Fruit fly (Drosophila melanogaster): ENCODE data around the gene CG31300.

The CG31300 gene

DNA sequence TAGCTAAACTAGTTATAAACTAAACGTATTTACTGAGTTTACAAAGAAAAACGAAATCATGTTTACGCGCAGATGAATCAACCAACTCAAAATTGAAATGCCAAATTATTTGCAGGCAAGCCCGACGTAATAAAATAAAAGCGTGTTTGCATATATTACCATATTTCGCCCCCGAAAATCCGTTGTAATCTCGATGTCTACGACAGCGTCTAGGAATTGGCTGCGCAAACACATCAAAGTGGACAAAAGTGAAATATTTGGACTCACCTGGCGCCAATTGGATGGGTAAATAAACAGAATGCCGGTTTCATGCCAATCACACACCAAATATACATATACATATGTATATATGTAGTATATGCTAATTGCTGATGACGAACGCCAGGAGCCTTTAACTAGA is 47.3 kb upstream of the CG31300 start (continued):
- TF ChIP-seq dimm (GFP tag; IDR thresholded peaks at IDR 0.05) (no peak), Bgb (GFP tag; IDR thresholded peaks at IDR 0.05; ENCODE audit: partially characterized antibody) (no peak), Antp (GFP tag; optimal IDR thresholded peaks at IDR 0.05) (no peak), CG2678 (tag; optimal IDR thresholded peaks at IDR 0.05) (no peak), peb (GFP tag; IDR thresholded peaks at IDR 0.05) (no peak), CG3163 (GFP tag; optimal IDR thresholded peaks at IDR 0.05) (no peak), CG1529 (GFP tag; optimal IDR thresholded peaks at IDR 0.05) (no peak), Opbp (GFP tag; IDR thresholded peaks at IDR 0.05; ENCODE audit: partially characterized antibody) (no peak), CG8281 (tag; optimal IDR thresholded peaks at IDR 0.05) (no peak), BEAF-32 (GFP tag; optimal IDR thresholded peaks at IDR 0.05) (no peak), sens-2 (GFP tag; IDR thresholded peaks at IDR 0.05) (no peak), seq (GFP tag; IDR thresholded peaks at IDR 0.05) (no peak), Mes4 (GFP tag; optimal IDR thresholded peaks at IDR 0.05) (no peak), hkb (optimal IDR thresholded peaks at IDR 0.05) (no peak), hkb (GFP tag; IDR thresholded peaks at IDR 0.05) (no peak), yki (optimal IDR thresholded peaks at IDR 0.05) (no peak), TFAM (GFP tag; optimal IDR thresholded peaks at IDR 0.05) (no peak)

DNA sequence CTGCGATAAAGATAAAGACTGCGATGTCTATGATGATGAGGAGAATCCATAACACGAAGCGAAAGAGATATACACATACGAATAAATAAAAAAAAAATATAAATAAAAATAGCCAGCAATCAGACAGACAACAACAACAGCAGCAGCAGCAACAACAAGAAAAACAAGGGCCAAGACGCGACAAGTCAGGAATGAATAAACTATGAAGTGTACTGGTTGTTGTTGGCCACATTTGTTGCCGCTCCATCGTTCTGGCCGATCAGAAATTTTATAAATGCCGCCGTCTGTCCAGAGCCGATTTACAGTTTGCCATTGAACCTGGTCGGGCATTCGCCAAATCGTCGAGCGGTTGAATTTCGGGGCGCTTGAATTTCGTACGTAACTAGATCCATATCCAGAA is 46.1 kb upstream of the CG31300 start, which contains the start of gene Jhbp7:
Gene Jhbp7, plus strand, starts transcription at position 301 of the 400 bp plus-strand sequence.
- TF ChIP-seq esg (GFP tag; conservative IDR thresholded peaks at IDR 0.05) (no peak), CG11723 (GFP tag; optimal IDR thresholded peaks at IDR 0.05) (no peak), tin (GFP tag; optimal IDR thresholded peaks at IDR 0.05) (no peak), nom (GFP tag; optimal IDR thresholded peaks at IDR 0.05) (peak; percentile 34), CG4360 (GFP tag; IDR thresholded peaks at IDR 0.05) (peak; percentile 64), gro (GFP tag; optimal IDR thresholded peaks at IDR 0.05) (no peak)

DNA sequence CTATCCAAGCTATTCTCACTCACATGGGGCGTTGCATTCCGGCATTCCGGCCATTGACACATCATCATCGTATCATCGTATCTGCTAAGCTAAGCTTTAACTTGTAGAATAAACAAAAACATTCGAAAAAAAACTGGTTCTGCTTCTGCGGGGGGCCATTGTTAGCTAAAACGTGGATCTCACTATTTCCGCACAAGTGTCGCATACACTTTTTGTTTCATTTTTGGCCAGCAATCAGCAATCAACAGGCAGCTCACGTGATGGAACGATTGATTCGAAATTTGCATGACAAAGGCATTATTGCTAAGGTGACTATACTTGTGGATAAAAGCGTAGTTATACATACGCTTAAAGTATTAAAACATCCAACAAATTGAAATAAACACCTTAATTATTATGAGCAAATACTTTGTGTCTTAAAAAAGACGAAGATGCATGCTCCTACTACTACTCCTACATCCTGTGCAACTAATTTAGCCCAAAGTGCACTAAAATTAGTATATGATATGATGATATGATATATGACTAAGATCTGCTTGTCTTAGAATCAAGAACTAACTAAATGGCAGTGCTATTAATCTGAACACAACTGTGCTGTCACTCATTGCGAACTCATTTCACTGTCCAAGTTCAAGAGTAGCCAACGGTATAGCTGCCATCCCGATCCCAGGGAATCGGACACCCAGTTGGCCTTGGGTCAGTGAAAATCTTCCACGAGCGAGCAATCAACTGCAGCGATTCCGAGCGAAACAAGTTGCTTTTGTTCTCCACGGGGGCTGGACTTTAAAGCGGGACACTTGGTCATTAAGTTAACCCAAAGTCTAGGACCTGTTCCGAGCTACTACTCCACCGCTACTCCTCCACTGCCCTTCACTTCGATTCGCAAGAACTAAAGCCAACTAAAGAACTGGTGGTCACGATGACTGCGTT is 44.4 kb upstream of the CG31300 start:
- TF ChIP-seq nom (GFP tag; optimal IDR thresholded peaks at IDR 0.05) (peak; percentile 46), Atf6 (GFP tag; IDR thresholded peaks at IDR 0.05) (0 out of 2 replicates have a peak, but pooled peaks have one; percentile 11), sug (tag; optimal IDR thresholded peaks at IDR 0.05) (peak; percentile 84), CG7745 (tag; optimal IDR thresholded peaks at IDR 0.05) (no peak), cwo (GFP tag; optimal IDR thresholded peaks at IDR 0.05) (peak; percentile 64), chinmo (GFP tag; IDR thresholded peaks at IDR 0.05; ENCODE audit: partially characterized antibody) (0 out of 4 replicates have a peak, but pooled peaks have one; percentile 44), CG10565 (GFP tag; optimal IDR thresholded peaks at IDR 0.05) (no peak), Eip74EF (GFP tag; optimal IDR thresholded peaks at IDR 0.05) (peak in 1 of 2 experiments; percentile 10)

DNA sequence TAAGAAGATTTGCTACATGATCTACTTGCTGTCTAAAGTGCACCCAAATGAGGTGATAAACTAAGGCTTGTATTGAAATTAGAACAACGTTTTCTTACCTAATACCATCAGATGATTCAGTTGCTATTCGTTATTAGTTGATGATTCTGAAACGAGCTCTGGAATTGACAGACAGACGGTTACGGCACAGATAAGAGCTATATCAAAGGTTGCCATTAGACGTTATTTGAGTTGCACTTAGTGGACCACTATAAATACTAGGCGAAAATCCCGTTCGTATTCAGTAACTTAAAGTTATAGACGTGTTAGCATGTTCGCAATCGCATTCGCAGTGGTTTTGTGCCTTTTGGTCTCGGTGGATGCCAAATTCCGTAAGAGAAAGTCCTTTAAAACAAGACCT is 43.5 kb upstream of the CG31300 start, which contains the start of gene to:
Gene to, plus strand, starts transcription at position 301 of the 400 bp plus-strand sequence.
- TF ChIP-seq hth (optimal IDR thresholded peaks at IDR 0.05) (no peak), crc (GFP tag; optimal IDR thresholded peaks at IDR 0.05) (no peak), CkIIα-i1 (GFP tag; IDR thresholded peaks at IDR 0.05) (no peak), unc-4 (GFP tag; IDR thresholded peaks at IDR 0.05; ENCODE audit: partially characterized antibody) (no peak), NC2α (GFP tag; optimal IDR thresholded peaks at IDR 0.05) (no peak), D19B (GFP tag; optimal IDR thresholded peaks at IDR 0.05) (no peak), inv (GFP tag; IDR thresholded peaks at IDR 0.05; ENCODE audit: partially characterized antibody) (no peak), CG10267 (tag; optimal IDR thresholded peaks at IDR 0.05) (no peak), Eip74EF (GFP tag; optimal IDR thresholded peaks at IDR 0.05) (no peak), chinmo (GFP tag; IDR thresholded peaks at IDR 0.05; ENCODE audit: partially characterized antibody) (no peak), ttk (GFP tag; IDR thresholded peaks at IDR 0.05) (no peak), BtbVII (GFP tag; optimal IDR thresholded peaks at IDR 0.05) (no peak), CG11456 (GFP tag; IDR thresholded peaks at IDR 0.05) (no peak), Doc3 (GFP tag; IDR thresholded peaks at IDR 0.05; ENCODE audit: partially characterized antibody) (no peak), gce (GFP tag; IDR thresholded peaks at IDR 0.05) (no peak)
